Fruit fly (Drosophila melanogaster): ENCODE measurements around the gene bou.

bou gene

dm6 chrX:7014931-7015428, 28.7 kb downstream of the bou start (continued):
- TF ChIP-seq B-H2 (GFP tag; optimal IDR thresholded peaks at IDR 0.05) (peak; percentile 52), mam (GFP tag; optimal IDR thresholded peaks at IDR 0.05) (peak; percentile 74), Hand (GFP tag; optimal IDR thresholded peaks at IDR 0.05) (no peak), hbn (GFP tag; IDR thresholded peaks at IDR 0.05; ENCODE audit: partially characterized antibody) (peak; percentile 57), CG31388 (GFP tag; optimal IDR thresholded peaks at IDR 0.05) (no peak), CG11504 (tag; optimal IDR thresholded peaks at IDR 0.05) (peak; percentile 61), zfh1 (GFP tag; IDR thresholded peaks at IDR 0.05) (peak; percentile 66; the same call in 2 of the 3 replicates), lmd (GFP tag; IDR thresholded peaks at IDR 0.05) (peak; percentile 66), onecut (GFP tag; IDR thresholded peaks at IDR 0.05) (peak; percentile 60), CG13775 (GFP tag; optimal IDR thresholded peaks at IDR 0.05) (peak; percentile 11), Sry-δ (GFP tag; optimal IDR thresholded peaks at IDR 0.05) (peak; percentile 63), Dek (tag; optimal IDR thresholded peaks at IDR 0.05) (peak; percentile 35), HLH54F (GFP tag; optimal IDR thresholded peaks at IDR 0.05) (peak; percentile 44), CG17385 (GFP tag; optimal IDR thresholded peaks at IDR 0.05) (peak; percentile 5), Drgx (GFP tag; IDR thresholded peaks at IDR 0.05) (peak; percentile 40), wek (GFP tag; optimal IDR thresholded peaks at IDR 0.05) (no peak), gcm (GFP tag; optimal IDR thresholded peaks at IDR 0.05) (no peak), CG10431 (GFP tag; optimal IDR thresholded peaks at IDR 0.05) (no peak), jing (GFP tag; optimal IDR thresholded peaks at IDR 0.05) (no peak), B-H1 (GFP tag; IDR thresholded peaks at IDR 0.05) (no peak; the same call in 2 of the 3 replicates), Xrp1 (GFP tag; IDR thresholded peaks at IDR 0.05) (peak; percentile 55), vnd (GFP tag; IDR thresholded peaks at IDR 0.05; ENCODE audit: partially characterized antibody) (no peak), Camta (GFP tag; optimal IDR thresholded peaks at IDR 0.05) (peak; percentile 62), Mes4 (GFP tag; optimal IDR thresholded peaks at IDR 0.05) (no peak), CG8089 (GFP tag; optimal IDR thresholded peaks at IDR 0.05) (no peak), CG11695 (GFP tag; IDR thresholded peaks at IDR 0.05) (peak; percentile 61; the same call in 2 of the 3 replicates), lab (GFP tag; optimal IDR thresholded peaks at IDR 0.05) (peak; percentile 48), Deaf1 (tag; optimal IDR thresholded peaks at IDR 0.05) (no peak), CG2889 (GFP tag; IDR thresholded peaks at IDR 0.05) (no peak), luna (GFP tag; optimal IDR thresholded peaks at IDR 0.05) (peak; percentile 4), Sin3A (optimal IDR thresholded peaks at IDR 0.05) (no peak), Hmx (GFP tag; optimal IDR thresholded peaks at IDR 0.05) (no peak), CG6854 (GFP tag; optimal IDR thresholded peaks at IDR 0.05) (no peak), her (GFP tag; optimal IDR thresholded peaks at IDR 0.05) (peak; percentile 21), btn (GFP tag; optimal IDR thresholded peaks at IDR 0.05) (no peak), Fer1 (GFP tag; optimal IDR thresholded peaks at IDR 0.05) (peak; percentile 41), Doc3 (GFP tag; IDR thresholded peaks at IDR 0.05; ENCODE audit: partially characterized antibody) (peak; percentile 42; the same call in 1 of the 3 replicates), pum (GFP tag; optimal IDR thresholded peaks at IDR 0.05) (peak; percentile 73), CG11456 (GFP tag; IDR thresholded peaks at IDR 0.05) (peak; percentile 68; the same call in 2 of the 3 replicates), Side (GFP tag; optimal IDR thresholded peaks at IDR 0.05) (peak; percentile 72), croc (GFP tag; conservative IDR thresholded peaks at IDR 0.05) (peak; percentile 18; the same call in 1 of the 3 replicates), CG3407 (GFP tag; optimal IDR thresholded peaks at IDR 0.05) (no peak), cwo (GFP tag; optimal IDR thresholded peaks at IDR 0.05) (peak; percentile 17), Fer2 (tag; optimal IDR thresholded peaks at IDR 0.05) (no peak), CG13424 (tag; optimal IDR thresholded peaks at IDR 0.05) (peak; percentile 39), CG12769 (tag; optimal IDR thresholded peaks at IDR 0.05) (peak; percentile 58), insv (GFP tag; optimal IDR thresholded peaks at IDR 0.05) (peak in 1 of 2 experiments; percentile 49), Med (GFP tag) (peak; percentile 96), zfh2 (GFP tag; optimal IDR thresholded peaks at IDR 0.05) (peak; percentile 27), CG8478 (optimal IDR thresholded peaks at IDR 0.05) (no peak), CG8944 (GFP tag; optimal IDR thresholded peaks at IDR 0.05) (no peak)
